Worm (Caenorhabditis elegans): ENCODE measurements around the gene C11H1.7.
A peak's percentile ranks its signal among the peaks of the same experiment; 100 is the strongest.

The C11H1.7 gene

DNA sequence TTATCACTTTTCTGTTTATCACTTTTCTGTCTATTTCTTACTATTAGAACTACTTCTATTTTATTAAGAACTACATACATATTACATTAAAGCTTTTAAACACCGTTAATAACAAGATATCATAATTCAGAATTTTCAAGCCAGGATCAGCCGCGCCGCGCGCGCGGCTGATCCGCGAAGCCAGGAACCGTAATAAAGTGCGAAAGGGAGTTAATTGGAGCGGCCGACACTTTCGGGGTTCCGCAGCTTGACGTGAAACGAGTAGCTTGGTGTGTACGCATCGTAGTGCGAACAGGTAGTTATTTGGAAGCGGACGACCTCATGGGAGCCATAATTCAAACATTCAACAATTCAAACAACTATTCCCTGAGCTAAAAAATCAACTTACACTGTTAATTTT, 27.8 kb downstream of the C11H1.7 start:
- TF ChIP-seq drap-1 (GFP tag; optimal IDR thresholded peaks at IDR 0.05) (no peak), elt-3 (tag; optimal IDR thresholded peaks at IDR 0.05) (no peak), ceh-43 (GFP tag; optimal IDR thresholded peaks at IDR 0.05) (no peak), nhr-12 (tag; optimal IDR thresholded peaks at IDR 0.05) (no peak), flh-1 (GFP tag; optimal IDR thresholded peaks at IDR 0.05) (no peak), ham-2 (GFP tag; optimal IDR thresholded peaks at IDR 0.05) (no peak), ztf-11 (tag; optimal IDR thresholded peaks at IDR 0.05) (no peak), unc-39 (tag; optimal IDR thresholded peaks at IDR 0.05) (no peak), bed-3 (GFP tag; optimal IDR thresholded peaks at IDR 0.05) (no peak), nhr-28 (tag; optimal IDR thresholded peaks at IDR 0.05) (no peak), lin-32 (GFP tag; optimal IDR thresholded peaks at IDR 0.05) (no peak), blmp-1 (tag; optimal IDR thresholded peaks at IDR 0.05) (no peak), M03D4.4 (tag; optimal IDR thresholded peaks at IDR 0.05) (no peak), nhr-76 (tag; optimal IDR thresholded peaks at IDR 0.05) (no peak), mep-1 (tag; optimal IDR thresholded peaks at IDR 0.05) (no peak), unc-62 (GFP tag; optimal IDR thresholded peaks at IDR 0.05) (no peak), tbx-8 (GFP tag; optimal IDR thresholded peaks at IDR 0.05) (no peak), hlh-1 (tag; optimal IDR thresholded peaks at IDR 0.05) (no peak), sem-2 (GFP tag; optimal IDR thresholded peaks at IDR 0.05) (no peak), sptf-1 (tag; optimal IDR thresholded peaks at IDR 0.05) (no peak)

DNA sequence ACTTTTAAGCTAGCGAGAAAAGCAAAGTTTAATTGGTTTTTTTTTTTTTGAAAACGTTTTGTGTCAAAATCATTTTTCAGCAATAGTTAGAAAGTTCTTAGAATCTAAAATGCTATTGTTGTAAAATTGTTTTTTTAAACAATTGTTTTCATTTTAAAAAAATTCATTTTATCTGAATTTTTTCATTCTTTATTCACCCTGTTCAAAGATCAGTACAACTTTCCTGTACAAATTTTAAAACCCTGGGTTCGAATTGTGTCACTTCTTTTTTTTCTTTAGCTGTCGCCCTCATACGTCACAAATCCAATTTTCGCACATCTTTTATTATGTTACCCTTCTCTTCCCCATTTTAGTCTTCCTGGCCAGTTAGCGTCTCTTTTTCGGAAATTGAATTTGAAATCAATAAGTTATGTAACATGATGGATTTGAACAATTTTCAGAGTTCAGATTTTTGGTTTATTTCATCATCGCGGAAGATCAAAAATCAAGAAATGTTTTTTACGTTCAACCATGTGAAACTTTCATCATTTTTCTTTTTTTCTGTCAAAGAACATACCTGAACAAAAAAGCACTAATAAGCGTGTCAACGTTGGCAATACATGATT, 29.6 kb downstream of the C11H1.7 start:
- TF ChIP-seq flh-1 (GFP tag; optimal IDR thresholded peaks at IDR 0.05) (no peak), ces-1 (GFP tag; optimal IDR thresholded peaks at IDR 0.05) (peak; percentile 99)

DNA sequence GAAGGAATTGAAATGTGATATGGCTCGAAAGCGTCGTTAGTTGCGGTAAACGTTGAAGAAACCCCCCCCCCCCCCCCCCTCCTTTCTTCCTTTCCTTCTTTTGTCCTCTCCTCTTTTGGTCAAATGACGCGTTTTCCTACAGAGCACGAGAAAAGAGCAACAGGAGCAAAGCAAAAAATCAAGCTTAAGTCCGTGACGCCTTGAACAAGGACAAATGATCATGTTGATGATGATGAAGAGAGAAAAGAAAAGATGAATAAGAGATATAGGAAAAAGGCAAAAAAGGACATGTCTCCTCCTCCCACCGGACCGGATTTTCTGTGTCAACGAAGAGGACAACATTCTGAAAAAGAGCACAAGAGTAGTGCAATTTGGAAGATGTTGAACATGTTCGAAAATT, 32.4 kb downstream of the C11H1.7 start:
- TF ChIP-seq ceh-39 (tag; optimal IDR thresholded peaks at IDR 0.05) (no peak), ceh-43 (GFP tag; optimal IDR thresholded peaks at IDR 0.05) (no peak), sptf-1 (tag; optimal IDR thresholded peaks at IDR 0.05) (no peak), drap-1 (GFP tag; optimal IDR thresholded peaks at IDR 0.05) (no peak), unc-39 (tag; optimal IDR thresholded peaks at IDR 0.05) (no peak), elt-1 (tag; optimal IDR thresholded peaks at IDR 0.05; ENCODE audit: borderline replicate concordance, insufficient read depth) (no peak), flh-1 (GFP tag; optimal IDR thresholded peaks at IDR 0.05) (no peak), nhr-2 (tag; optimal IDR thresholded peaks at IDR 0.05) (no peak), bed-3 (GFP tag; optimal IDR thresholded peaks at IDR 0.05) (no peak), lin-13 (tag; optimal IDR thresholded peaks at IDR 0.05) (no peak), nhr-28 (tag; optimal IDR thresholded peaks at IDR 0.05) (no peak), nhr-237 (tag; optimal IDR thresholded peaks at IDR 0.05) (no peak), unc-62 (GFP tag; optimal IDR thresholded peaks at IDR 0.05) (no peak), mls-2 (tag; optimal IDR thresholded peaks at IDR 0.05) (no peak), ztf-11 (tag; optimal IDR thresholded peaks at IDR 0.05) (no peak), snpc-4 (tag; optimal IDR thresholded peaks at IDR 0.05) (no peak)

DNA sequence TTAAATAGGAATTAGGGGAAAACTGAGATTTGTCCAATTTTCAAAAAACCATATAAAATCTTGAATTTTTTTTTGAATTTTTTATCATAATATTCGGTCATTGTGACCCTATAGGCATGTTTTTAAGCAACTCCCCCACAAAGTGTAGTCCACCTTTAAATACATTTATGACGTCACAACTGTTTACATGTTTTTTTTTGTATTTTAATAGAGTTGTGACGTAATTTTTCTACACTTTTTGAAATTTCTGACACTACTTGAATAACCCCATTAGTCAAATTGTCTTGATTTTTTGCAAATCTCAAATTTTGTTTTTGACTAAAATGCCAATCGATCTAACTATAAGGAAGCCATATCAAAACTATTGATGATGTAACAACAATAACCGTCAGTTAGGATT, 38.9 kb downstream of the C11H1.7 start:
- TF ChIP-seq ces-1 (GFP tag; optimal IDR thresholded peaks at IDR 0.05) = no peak
- no peak for TF ChIP-seq ceh-39 (tag; optimal IDR thresholded peaks at IDR 0.05)
- TF ChIP-seq flh-1 (GFP tag; optimal IDR thresholded peaks at IDR 0.05) = no peak
- no peak for TF ChIP-seq sem-2 (GFP tag; optimal IDR thresholded peaks at IDR 0.05)
- peak; percentile 95 for TF ChIP-seq zip-8 (tag; optimal IDR thresholded peaks at IDR 0.05)
- no peak for TF ChIP-seq blmp-1 (tag; optimal IDR thresholded peaks at IDR 0.05)
- TF ChIP-seq drap-1 (GFP tag; optimal IDR thresholded peaks at IDR 0.05) = no peak

DNA sequence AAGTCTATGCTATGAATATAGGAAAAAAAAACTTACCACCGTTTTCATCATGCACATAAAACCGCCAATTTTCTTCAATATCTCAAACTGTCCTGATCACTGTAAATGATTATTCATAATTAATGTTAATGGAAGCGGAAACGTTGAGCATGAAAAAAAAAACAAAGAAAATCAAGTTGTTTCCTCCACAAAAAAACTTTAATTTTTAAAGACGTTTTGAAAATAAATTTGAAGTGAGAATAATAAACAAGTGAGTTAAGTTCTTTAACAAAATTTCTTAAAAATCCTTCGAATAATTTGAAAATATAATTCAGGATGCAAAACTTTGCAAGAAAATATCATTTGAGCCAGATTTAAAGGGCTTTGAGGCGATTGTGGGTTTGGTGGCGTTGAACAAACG, 43.1 kb downstream of the C11H1.7 start, which contains the start of gene irk-3:
Gene irk-3, minus strand, starts transcription at position 101 of the 400 bp plus-strand sequence.
- TF ChIP-seq M03D4.4 (tag; optimal IDR thresholded peaks at IDR 0.05) (no peak), nhr-28 (tag; optimal IDR thresholded peaks at IDR 0.05) (no peak)

DNA sequence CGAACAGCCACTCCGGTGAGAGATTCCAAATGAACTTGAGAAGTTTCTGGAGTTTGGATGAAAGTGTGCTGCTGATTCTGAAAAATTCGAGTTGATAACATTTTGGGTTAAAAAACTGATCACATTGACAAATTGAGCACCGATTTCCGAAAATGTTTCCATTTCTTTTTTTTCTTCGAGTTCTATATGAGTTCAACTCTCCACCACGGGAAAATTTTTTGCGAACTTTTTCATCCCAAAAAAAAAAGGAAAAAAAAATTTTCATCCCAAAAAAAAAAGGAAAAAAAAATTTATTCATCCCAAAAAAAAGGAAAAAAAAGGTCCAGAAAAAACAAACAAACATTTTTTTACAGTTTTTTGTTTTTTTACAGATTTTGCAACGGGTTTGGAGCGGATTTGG, 50.0 kb downstream of the C11H1.7 start, which contains the start of gene Y60A9A.1:
Gene Y60A9A.1, minus strand, starts transcription at position 101 of the 400 bp plus-strand sequence.
- TF ChIP-seq snpc-4 (tag; optimal IDR thresholded peaks at IDR 0.05) = no peak
- no peak for TF ChIP-seq sptf-1 (tag; optimal IDR thresholded peaks at IDR 0.05)
- TF ChIP-seq cnd-1 (tag; optimal IDR thresholded peaks at IDR 0.05) = no peak
- no peak for TF ChIP-seq ceh-43 (GFP tag; optimal IDR thresholded peaks at IDR 0.05)
- no peak for TF ChIP-seq ztf-11 (tag; optimal IDR thresholded peaks at IDR 0.05)
- no peak for TF ChIP-seq bed-3 (GFP tag; optimal IDR thresholded peaks at IDR 0.05)
- no peak for TF ChIP-seq elt-3 (tag; optimal IDR thresholded peaks at IDR 0.05)
- no peak for TF ChIP-seq blmp-1 (tag; optimal IDR thresholded peaks at IDR 0.05)
- TF ChIP-seq ces-1 (GFP tag; optimal IDR thresholded peaks at IDR 0.05) = no peak
- no peak for TF ChIP-seq ham-2 (GFP tag; optimal IDR thresholded peaks at IDR 0.05)

Measured in whole organism, mixed stage, embryonic.